Worm (Caenorhabditis elegans) whole organism, L2 larva: ENCODE measurements around the gene ugt-59.

Source experiments
- C34F6.9 ChIP-seq: fragments of 150-350 bp; optimal IDR thresholded peaks from 2 replicates; lab custom pipeline; 2014; ENCODE audit warnings: missing biosample characterization, missing genetic modification characterization
- aly-2 ChIP-seq: fragments of 150-350 bp; optimal IDR thresholded peaks from 2 replicates; lab custom pipeline; 2014; ENCODE audit warnings: missing biosample characterization, missing genetic modification characterization
- gmeb-1 ChIP-seq: fragments of 150-350 bp; optimal IDR thresholded peaks from 2 replicates; lab custom pipeline; 2014; ENCODE audit warnings: missing biosample characterization, missing genetic modification characterization
- lin-39 ChIP-seq: fragments of 150-350 bp; optimal IDR thresholded peaks from 2 replicates; lab custom pipeline; 2014; ENCODE audit warnings: missing biosample characterization, missing genetic modification reagents, missing genetic modification characterization
- nhr-12 ChIP-seq: fragments of 150-350 bp; optimal IDR thresholded peaks from 2 replicates; lab custom pipeline; 2014; ENCODE audit warnings: missing biosample characterization, missing genetic modification characterization
- nhr-237 ChIP-seq: fragments of 150-350 bp; optimal IDR thresholded peaks from 2 replicates; lab custom pipeline; 2014; ENCODE audit warnings: missing biosample characterization, missing genetic modification characterization
- sma-9 ChIP-seq, 2 experiments: fragments of 150-350 bp in 1 of 2; sonication (generic microtip) in 1 of 2; optimal IDR thresholded peaks; 2 replicates each; lab custom pipeline; 2014 to 2016; ENCODE audit warnings: missing genetic modification characterization in 2 of 2, mild to moderate bottlenecking in 1 of 2, missing biosample characterization in 1 of 2, missing compliant biosample characterization in 1 of 2, missing genetic modification reagents in 1 of 2, moderate library complexity in 1 of 2
- snpc-4 ChIP-seq: fragments of 150-350 bp; optimal IDR thresholded peaks from 2 replicates; lab custom pipeline; 2014; ENCODE audit warnings: missing biosample characterization, missing genetic modification characterization
- ztf-4 ChIP-seq: fragments of 150-350 bp; optimal IDR thresholded peaks from 2 replicates; lab custom pipeline; 2014; ENCODE audit warnings: missing biosample characterization, missing genetic modification characterization

DNA sequence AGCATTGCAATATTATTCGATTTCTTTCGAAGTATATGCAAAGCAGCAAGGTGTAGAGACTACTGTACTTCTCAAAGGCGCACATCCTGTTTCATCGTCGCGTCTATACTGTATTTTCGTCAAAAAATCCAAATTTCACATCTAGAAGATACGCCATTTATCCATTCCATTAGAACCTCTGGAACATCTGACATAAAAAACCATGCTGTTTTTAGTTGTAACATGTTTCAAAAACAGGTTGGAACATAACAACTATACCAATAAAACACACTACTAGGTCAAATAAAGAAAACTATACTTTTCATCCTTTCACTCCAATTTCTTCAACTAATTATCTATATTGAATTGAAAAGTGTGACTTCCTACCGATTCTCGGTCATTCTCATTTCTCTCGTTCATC lies at the start of gene ugt-59:
- TF ChIP-seq C34F6.9 (no peak), aly-2 (tag; lab: Kevin White, UChicago) (no peak), gmeb-1 (no peak), lin-39 (tag; lab: Kevin White, UChicago) (no peak), nhr-12 (tag; lab: Kevin White, UChicago) (no peak), snpc-4 (no peak), sma-9 (GFP tag; optimal IDR thresholded peaks at IDR 0.05; lab: Kevin White, UChicago) (no peak), sma-9 (tag; optimal IDR thresholded peaks at IDR 0.05; lab: Kevin White, UChicago) (no peak), ztf-4 (no peak), nhr-237 (tag; lab: Kevin White, UChicago) (no peak)
